Fruit fly (Drosophila melanogaster) whole organism, wandering third instar larva: ENCODE measurements around the gene Bem46.

Experiments
- Abd-B ChIP-seq: fragments of >200 bp; optimal IDR thresholded peaks from 2 replicates; lab custom pipeline; 2017; ENCODE audit warnings: missing biosample characterization, missing genetic modification characterization
- CG32264 ChIP-seq: fragments of 200-800 bp; sonication (Bioruptor generic); optimal IDR thresholded peaks from 2 replicates; lab custom pipeline; 2016; ENCODE audit warnings: missing biosample characterization, missing genetic modification characterization
- CG9705 ChIP-seq: fragments of 200-800 bp; sonication (Bioruptor generic); optimal IDR thresholded peaks from 2 replicates; lab custom pipeline; 2018; ENCODE audit warnings: missing biosample characterization, mild to moderate bottlenecking, missing genetic modification characterization
- CrebA ChIP-seq: fragments of 200-800 bp; sonication (Bioruptor generic); optimal IDR thresholded peaks from 2 replicates; lab custom pipeline; 2016; ENCODE audit warnings: missing biosample characterization, mild to moderate bottlenecking, missing genetic modification characterization, borderline replicate concordance
- Dfd ChIP-seq: fragments of >200 bp; optimal IDR thresholded peaks from 2 replicates; lab custom pipeline; 2017; ENCODE audit warnings: missing biosample characterization, missing genetic modification characterization
- Dif ChIP-seq: fragments of 200-275, 200-300 bp; sonication (Bioruptor generic); optimal IDR thresholded peaks from 2 replicates; lab custom pipeline; 2018; ENCODE audit warnings: missing biosample characterization, missing genetic modification characterization; ENCODE audit not compliant: partially characterized antibody
- GATAd ChIP-seq: sonication (Bioruptor generic); optimal IDR thresholded peaks from 2 replicates; lab custom pipeline; 2016; ENCODE audit warnings: missing biosample characterization, missing genetic modification characterization
- HLH106 ChIP-seq: fragments of 200-800 bp; optimal IDR thresholded peaks from 3 replicates; lab custom pipeline; 2019; ENCODE audit warnings: missing biosample characterization, mild to moderate bottlenecking, missing genetic modification characterization, moderate library complexity
- Hnf4 ChIP-seq: fragments of 200-800 bp; sonication (Bioruptor generic); optimal IDR thresholded peaks from 2 replicates; lab custom pipeline; 2016; ENCODE audit warnings: missing biosample characterization, mild to moderate bottlenecking, missing genetic modification characterization
- Hr78 ChIP-seq: fragments of >200 bp; optimal IDR thresholded peaks from 2 replicates; lab custom pipeline; 2017; ENCODE audit warnings: missing biosample characterization, missing genetic modification characterization
- Hr83 ChIP-seq: fragments of 200-300 bp; sonication (Bioruptor generic); optimal IDR thresholded peaks from 2 replicates; lab custom pipeline; 2016; ENCODE audit warnings: missing biosample characterization, mild to moderate bottlenecking, missing genetic modification characterization, moderate library complexity; ENCODE audit not compliant: poor library complexity, severe bottlenecking
- Jra ChIP-seq: sonication (Bioruptor generic); optimal IDR thresholded peaks from 2 replicates; lab custom pipeline; 2016; ENCODE audit warnings: missing biosample characterization, missing genetic modification characterization
- Mio ChIP-seq: sonication (Bioruptor generic); optimal IDR thresholded peaks from 2 replicates; lab custom pipeline; 2016; ENCODE audit warnings: missing biosample characterization, missing genetic modification characterization
- Myc ChIP-seq: fragments of >200 bp; optimal IDR thresholded peaks from 2 replicates; lab custom pipeline; 2017
- N ChIP-seq: fragments of >200 bp; optimal IDR thresholded peaks from 2 replicates; lab custom pipeline; 2018; ENCODE audit warnings: missing biosample characterization, missing external identifiers, missing genetic modification characterization
- OdsH ChIP-seq: fragments of 200-800 bp; sonication (Bioruptor generic); optimal IDR thresholded peaks from 2 replicates; lab custom pipeline; 2016; ENCODE audit warnings: missing biosample characterization, mild to moderate bottlenecking, missing genetic modification characterization
- Rel ChIP-seq, 2 experiments: fragments of 200-800 bp; sonication (Bioruptor generic) in 1 of 2; optimal IDR thresholded peaks; 2 replicates in 1 of 2; 3 replicates in 1 of 2; lab custom pipeline; 2016 to 2019; ENCODE audit warnings: mild to moderate bottlenecking in 2 of 2, missing biosample characterization in 2 of 2, missing genetic modification characterization in 2 of 2, moderate library complexity in 1 of 2
- Sp1 ChIP-seq: fragments of 200-800 bp; sonication (Bioruptor generic); optimal IDR thresholded peaks from 3 replicates; lab custom pipeline; 2019; ENCODE audit warnings: missing biosample characterization, mild to moderate bottlenecking, missing genetic modification characterization, moderate library complexity
- Vsx2 ChIP-seq: fragments of 200-300, 225-300 bp; sonication (Bioruptor generic); optimal IDR thresholded peaks from 2 replicates; lab custom pipeline; 2018; ENCODE audit warnings: missing biosample characterization, missing genetic modification characterization; ENCODE audit not compliant: partially characterized antibody
- br ChIP-seq: fragments of 200-800 bp; sonication (Bioruptor generic); optimal IDR thresholded peaks from 2 replicates; lab custom pipeline; 2016; ENCODE audit warnings: missing biosample characterization, missing genetic modification characterization
- brk ChIP-seq: fragments of 200-800 bp; sonication (Bioruptor generic); optimal IDR thresholded peaks from 2 replicates; lab custom pipeline; 2016; ENCODE audit warnings: missing biosample characterization, mild to moderate bottlenecking, missing genetic modification characterization
- dl ChIP-seq, 2 experiments: fragments of 175-275, 200-275 bp in 1 of 2; fragments of 200-275 bp in 1 of 2; sonication (Bioruptor generic); optimal IDR thresholded peaks; lab custom pipeline; 2018; ENCODE audit warnings: mild to moderate bottlenecking in 2 of 2, missing biosample characterization in 2 of 2, missing genetic modification characterization in 2 of 2, moderate library complexity in 2 of 2; ENCODE audit not compliant: partially characterized antibody in 2 of 2, insufficient read depth in 1 of 2
- dsf ChIP-seq: sonication (Bioruptor generic); optimal IDR thresholded peaks from 2 replicates; lab custom pipeline; 2016; ENCODE audit warnings: missing biosample characterization, missing genetic modification characterization, borderline replicate concordance
- ey ChIP-seq: fragments of 200-800 bp; sonication (Bioruptor generic); optimal IDR thresholded peaks from 2 replicates; lab custom pipeline; 2016; ENCODE audit warnings: missing biosample characterization, missing genetic modification characterization
- foxo ChIP-seq, 2 experiments: fragments of 200-800 bp; sonication (Bioruptor generic); optimal IDR thresholded peaks; 2 replicates in 1 of 2; 3 replicates in 1 of 2; lab custom pipeline; 2016 to 2017; ENCODE audit warnings: missing biosample characterization in 2 of 2, missing genetic modification characterization in 2 of 2
- fru ChIP-seq: fragments of 200-800 bp; sonication (Bioruptor generic); optimal IDR thresholded peaks from 3 replicates; lab custom pipeline; 2016; ENCODE audit warnings: missing biosample characterization, mild to moderate bottlenecking, missing genetic modification characterization
- h ChIP-seq: fragments of 200-800 bp; sonication (Bioruptor generic); optimal IDR thresholded peaks from 3 replicates; lab custom pipeline; 2016; ENCODE audit warnings: missing biosample characterization, mild to moderate bottlenecking, missing genetic modification characterization
- jim ChIP-seq: fragments of 175-275, 200-325 bp; sonication (Bioruptor generic); optimal IDR thresholded peaks from 2 replicates; lab custom pipeline; 2016; ENCODE audit warnings: missing biosample characterization, mild to moderate bottlenecking, missing genetic modification characterization
- lola ChIP-seq: fragments of >200 bp; optimal IDR thresholded peaks from 2 replicates; lab custom pipeline; 2017; ENCODE audit warnings: missing biosample characterization, missing genetic modification characterization
- pan ChIP-seq: fragments of >200 bp; optimal IDR thresholded peaks from 2 replicates; lab custom pipeline; 2017
- rgr ChIP-seq: fragments of 200-800 bp; sonication (Bioruptor generic); optimal IDR thresholded peaks from 3 replicates; lab custom pipeline; 2016; ENCODE audit warnings: missing biosample characterization, mild to moderate bottlenecking, missing genetic modification characterization
- sage ChIP-seq: fragments of 200-800 bp; sonication (Bioruptor generic); optimal IDR thresholded peaks from 2 replicates; lab custom pipeline; 2016; ENCODE audit warnings: missing biosample characterization, mild to moderate bottlenecking, missing genetic modification characterization
- sv ChIP-seq: fragments of 200-800 bp; sonication (Bioruptor generic); optimal IDR thresholded peaks from 3 replicates; lab custom pipeline; 2016; ENCODE audit warnings: missing biosample characterization, missing genetic modification characterization
- tai ChIP-seq: sonication (Bioruptor generic); optimal IDR thresholded peaks from 2 replicates; lab custom pipeline; 2016; ENCODE audit warnings: missing biosample characterization, missing genetic modification characterization
- woc ChIP-seq: sonication (Bioruptor generic); optimal IDR thresholded peaks from 2 replicates; lab custom pipeline; 2016; ENCODE audit warnings: missing biosample characterization, mild to moderate bottlenecking, missing genetic modification characterization

The Bem46 gene

dm6 chr2L:3011484-3011883 is 23.6 kb downstream of the Bem46 start (continued):
- TF ChIP-seq Myc (lab: Kevin White, UChicago) (no peak), woc (GFP tag; lab: Kevin White, UChicago) (peak; percentile 61), Hnf4 (no peak), Dfd (GFP tag; lab: Kevin White, UChicago) (no peak), dl (GFP tag; optimal IDR thresholded peaks at IDR 0.05; lab: Kevin White, UChicago; ENCODE audit: insufficient read depth in 1 of 2, partially characterized antibody in 2 of 2) (no peak), Sp1 (peak; percentile 68), pan (lab: Kevin White, UChicago) (no peak), CG32264 (peak; percentile 46), tai (GFP tag; lab: Kevin White, UChicago) (no peak)

dm6 chr2L:3012780-3013179 is 24.9 kb downstream of the Bem46 start:
- peak; percentile 49 for TF ChIP-seq h (GFP tag; lab: Kevin White, UChicago)
- no peak for TF ChIP-seq lola (GFP tag; lab: Kevin White, UChicago)
- TF ChIP-seq OdsH, result peak; percentile 22
- peak; percentile 30 for TF ChIP-seq sv
- no peak for TF ChIP-seq tai (GFP tag; lab: Kevin White, UChicago)
- TF ChIP-seq woc (GFP tag; lab: Kevin White, UChicago), result no peak
- no peak for TF ChIP-seq fru (GFP tag; lab: Kevin White, UChicago)
- no peak for TF ChIP-seq brk
- TF ChIP-seq foxo (GFP tag; optimal IDR thresholded peaks at IDR 0.05; lab: Kevin White, UChicago), result peak in 1 of 2 experiments; percentile 40
- TF ChIP-seq CG32264, result no peak
- TF ChIP-seq dsf, result no peak
- no peak for TF ChIP-seq sage (GFP tag; lab: Kevin White, UChicago)
- TF ChIP-seq jim (GFP tag; lab: Kevin White, UChicago), result no peak
- TF ChIP-seq CrebA, result no peak
- no peak for TF ChIP-seq Vsx2 (GFP tag; lab: Kevin White, UChicago)
- no peak for TF ChIP-seq pan (lab: Kevin White, UChicago)
- peak; percentile 21 for TF ChIP-seq ey (GFP tag; lab: Kevin White, UChicago)
- TF ChIP-seq Dfd (GFP tag; lab: Kevin White, UChicago), result no peak
- no peak for TF ChIP-seq Jra (GFP tag; lab: Kevin White, UChicago)
- no peak for TF ChIP-seq N (GFP tag; lab: Kevin White, UChicago)
- peak; percentile 16 for TF ChIP-seq HLH106 (tag; lab: Kevin White, UChicago)
- no peak for TF ChIP-seq Sp1
- TF ChIP-seq br, result peak; percentile 20
- TF ChIP-seq rgr (GFP tag; lab: Kevin White, UChicago), result peak; percentile 41
- no peak for TF ChIP-seq Dif
- TF ChIP-seq Hr83 (GFP tag; lab: Kevin White, UChicago), result no peak
- no peak for TF ChIP-seq Hr78
- TF ChIP-seq dl (GFP tag; optimal IDR thresholded peaks at IDR 0.05; lab: Kevin White, UChicago; ENCODE audit: insufficient read depth in 1 of 2, partially characterized antibody in 2 of 2), result no peak
- TF ChIP-seq Abd-B (GFP tag; lab: Kevin White, UChicago), result no peak
- TF ChIP-seq CG9705 (GFP tag; lab: Kevin White, UChicago), result no peak
- no peak for TF ChIP-seq GATAd (GFP tag; lab: Kevin White, UChicago)
- no peak for TF ChIP-seq Mio (GFP tag; lab: Kevin White, UChicago)

dm6 chr2L:3018212-3018611 is 30.3 kb downstream of the Bem46 start, which contains the start of the genes CG17224 and CG17264:
Gene CG17224 (minus strand): TSS chr2L:3018308.
Gene CG17264 (plus strand): TSS chr2L:3018508.
- TF ChIP-seq Dif (peak; percentile 19), Rel (GFP tag; optimal IDR thresholded peaks at IDR 0.05; lab: Kevin White, UChicago) (no peak), Rel (tag; optimal IDR thresholded peaks at IDR 0.05; lab: Kevin White, UChicago) (peak; percentile 99), CG9705 (GFP tag; lab: Kevin White, UChicago) (no peak), sage (GFP tag; lab: Kevin White, UChicago) (no peak)

- TF ChIP-seq Rel (GFP tag; optimal IDR thresholded peaks at IDR 0.05; lab: Kevin White, UChicago), result no peak
- peak; percentile 52 for TF ChIP-seq Rel (tag; optimal IDR thresholded peaks at IDR 0.05; lab: Kevin White, UChicago)
- no peak for TF ChIP-seq GATAd (GFP tag; lab: Kevin White, UChicago)
- TF ChIP-seq Myc (lab: Kevin White, UChicago), result peak; percentile 22
- no peak for TF ChIP-seq sv
- TF ChIP-seq sage (GFP tag; lab: Kevin White, UChicago), result no peak
Observed at dm6 chr2L:3022986-3023385, 35.1 kb downstream of the Bem46 start, which contains the start of the genes alpha4GT1 and Prp40. Gene alpha4GT1 (minus strand): TSS chr2L:3023141. Gene Prp40 (plus strand): TSS chr2L:3023226.
